Fruit fly (Drosophila melanogaster) whole organism, embryonic: Measurements from ENCODE around the gene BtbVII.

Experiments
- Antp ChIP-seq: fragments of 200-800 bp; sonication (Bioruptor generic); optimal IDR thresholded peaks from 3 replicates; lab custom pipeline; 2016; ENCODE audit warnings: missing biosample characterization, missing genetic modification characterization
- Atf6 ChIP-seq: fragments of 200-800 bp; sonication (Bioruptor generic); IDR thresholded peaks from 2 replicates; pipeline ENCODE4 v1.3.6; 2022; ENCODE audit warnings: missing biosample characterization, missing genetic modification characterization
- Bdp1 ChIP-seq: fragments of 200-800 bp; sonication (Bioruptor generic); optimal IDR thresholded peaks from 3 replicates; lab custom pipeline; 2016; ENCODE audit warnings: missing biosample characterization, missing genetic modification characterization
- Bgb ChIP-seq: fragments of 200-800 bp; sonication (Bioruptor generic); IDR thresholded peaks from 2 replicates; pipeline ENCODE4 v1.3.6; 2022; ENCODE audit warnings: missing biosample characterization, missing genetic modification characterization; ENCODE audit not compliant: partially characterized antibody
- C15 ChIP-seq: fragments of 200-800 bp; sonication (Bioruptor generic); IDR thresholded peaks from 3 replicates; pipeline ENCODE4 v1.3.6; 2022; ENCODE audit warnings: missing biosample characterization, missing genetic modification characterization
- CG12071 ChIP-seq: fragments of 200-800 bp; sonication (Bioruptor generic); optimal IDR thresholded peaks from 3 replicates; lab custom pipeline; 2018; ENCODE audit warnings: missing biosample characterization, mild to moderate bottlenecking, missing genetic modification characterization
- CG12391 ChIP-seq: fragments of 200-800 bp; sonication (Bioruptor generic); optimal IDR thresholded peaks from 3 replicates; lab custom pipeline; 2018; ENCODE audit warnings: missing biosample characterization, mild to moderate bottlenecking, missing genetic modification characterization, moderate library complexity
- CG12769 ChIP-seq: fragments of 200-800 bp; sonication (Bioruptor generic); optimal IDR thresholded peaks from 2 replicates; lab custom pipeline; 2019; ENCODE audit warnings: missing biosample characterization, mild to moderate bottlenecking, missing genetic modification characterization, moderate library complexity
- CG13296 ChIP-seq: fragments of 200-800 bp; sonication (Bioruptor generic); optimal IDR thresholded peaks from 3 replicates; lab custom pipeline; 2018; ENCODE audit warnings: missing biosample characterization, mild to moderate bottlenecking, missing genetic modification characterization
- CG14014 ChIP-seq: fragments of 200-800 bp; sonication (Bioruptor generic); IDR thresholded peaks from 2 replicates; pipeline ENCODE4 v1.3.6; 2022; ENCODE audit warnings: missing biosample characterization, missing genetic modification characterization
- CG14441 ChIP-seq: fragments of 200-800 bp; sonication (Bioruptor generic); IDR thresholded peaks from 2 replicates; pipeline ENCODE4 v1.3.6; 2022; ENCODE audit warnings: missing biosample characterization, missing genetic modification characterization
- CG15269 ChIP-seq: fragments of 200-800 bp; sonication (Bioruptor generic); optimal IDR thresholded peaks from 2 replicates; lab custom pipeline; 2018; ENCODE audit warnings: missing biosample characterization, mild to moderate bottlenecking, missing genetic modification characterization, moderate library complexity
- CG17328 ChIP-seq: fragments of 200-800 bp; sonication (Bioruptor generic); IDR thresholded peaks from 2 replicates; pipeline ENCODE4 v1.3.6; 2022; ENCODE audit warnings: missing biosample characterization, missing genetic modification characterization
- CG17361 ChIP-seq: fragments of 200-800 bp; sonication (Bioruptor generic); IDR thresholded peaks from 3 replicates; pipeline ENCODE4 v1.3.6; 2022; ENCODE audit warnings: missing biosample characterization, missing genetic modification characterization
- CG18764 ChIP-seq: fragments of 200-800 bp; sonication (Bioruptor generic); optimal IDR thresholded peaks from 3 replicates; lab custom pipeline; 2016; ENCODE audit warnings: missing biosample characterization, missing genetic modification characterization
- CG4854 ChIP-seq: fragments of 200-800 bp; sonication (Bioruptor generic); optimal IDR thresholded peaks from 2 replicates; lab custom pipeline; 2016; ENCODE audit warnings: missing biosample characterization, missing genetic modification characterization, inconsistent platforms
- CG8281 ChIP-seq: fragments of 200-800 bp; sonication (Bioruptor generic); optimal IDR thresholded peaks from 2 replicates; lab custom pipeline; 2018; ENCODE audit warnings: missing biosample characterization, mild to moderate bottlenecking, missing genetic modification characterization, moderate library complexity
- CoRest ChIP-seq: fragments of 200-800 bp; sonication (Bioruptor generic); optimal IDR thresholded peaks from 3 replicates; lab custom pipeline; 2018; ENCODE audit warnings: missing biosample characterization, mild to moderate bottlenecking, missing genetic modification characterization, moderate library complexity
- D19A ChIP-seq: fragments of 200-800 bp; optimal IDR thresholded peaks from 3 replicates; lab custom pipeline; 2019; ENCODE audit warnings: missing biosample characterization, mild to moderate bottlenecking, missing genetic modification characterization, moderate library complexity
- Dek ChIP-seq: fragments of 200-800 bp; sonication (Bioruptor generic); optimal IDR thresholded peaks from 3 replicates; lab custom pipeline; 2019; ENCODE audit warnings: missing biosample characterization, mild to moderate bottlenecking, missing genetic modification characterization, moderate library complexity
- Dref ChIP-seq: fragments of 200-800 bp; sonication (Bioruptor generic); IDR thresholded peaks from 2 replicates; pipeline ENCODE4 v1.3.6; 2022; ENCODE audit warnings: missing biosample characterization, missing genetic modification characterization
- ERR ChIP-seq: fragments of 200-800 bp; sonication (Bioruptor generic); optimal IDR thresholded peaks from 2 replicates; lab custom pipeline; 2016; ENCODE audit warnings: missing biosample characterization, missing genetic modification characterization
- Eip74EF ChIP-seq, 2 experiments: fragments of 200-800 bp in 1 of 2; fragments of >200 bp in 1 of 2; sonication (Bioruptor generic) in 1 of 2; optimal IDR thresholded peaks; 2 replicates each; lab custom pipeline; 2017 to 2019; ENCODE audit warnings: missing biosample characterization in 2 of 2, missing genetic modification characterization in 2 of 2, mild to moderate bottlenecking in 1 of 2, moderate library complexity in 1 of 2
- Gsc ChIP-seq: fragments of 200-800 bp; sonication (Bioruptor generic); IDR thresholded peaks from 2 replicates; pipeline ENCODE4 v1.3.6; 2022; ENCODE audit warnings: missing biosample characterization, missing genetic modification characterization
- Gug ChIP-seq: fragments of 200-800 bp; sonication (Bioruptor generic); IDR thresholded peaks from 4 replicates; pipeline ENCODE4 v1.3.6; 2022; ENCODE audit warnings: missing biosample characterization, missing genetic modification characterization
- Hr51 ChIP-seq, 2 experiments: fragments of 200-800 bp; sonication (Bioruptor generic); optimal IDR thresholded peaks; 2 replicates in 1 of 2; 3 replicates in 1 of 2; lab custom pipeline; 2016 to 2018; ENCODE audit warnings: missing biosample characterization in 2 of 2, missing genetic modification characterization in 2 of 2, mild to moderate bottlenecking in 1 of 2, moderate library complexity in 1 of 2
- Mad ChIP-seq: fragments of 200-800 bp; sonication (Bioruptor generic); optimal IDR thresholded peaks from 2 replicates; lab custom pipeline; 2016; ENCODE audit warnings: missing biosample characterization, missing genetic modification characterization
- NK7.1 ChIP-seq: fragments of 200-800 bp; sonication (Bioruptor generic); optimal IDR thresholded peaks from 3 replicates; lab custom pipeline; 2016; ENCODE audit warnings: missing biosample characterization, missing genetic modification characterization
- Ssrp ChIP-seq: fragments of 200-800 bp; sonication (Bioruptor generic); optimal IDR thresholded peaks from 2 replicates; lab custom pipeline; 2018; ENCODE audit warnings: missing biosample characterization, mild to moderate bottlenecking, missing genetic modification characterization, moderate library complexity
- TFAM ChIP-seq: fragments of 200-800 bp; sonication (Bioruptor generic); optimal IDR thresholded peaks from 2 replicates; lab custom pipeline; 2017; ENCODE audit warnings: missing biosample characterization, missing genetic modification characterization, inconsistent platforms
- aop ChIP-seq: fragments of 200-800 bp; sonication (Bioruptor generic); IDR thresholded peaks from 2 replicates; pipeline ENCODE4 v1.3.6; 2022; ENCODE audit warnings: missing biosample characterization, missing genetic modification characterization
- crc ChIP-seq: fragments of 200-800 bp; sonication (Bioruptor generic); optimal IDR thresholded peaks from 2 replicates; lab custom pipeline; 2016; ENCODE audit warnings: missing biosample characterization, missing genetic modification characterization
- disco-r ChIP-seq: fragments of 200-800 bp; sonication (Bioruptor generic); optimal IDR thresholded peaks from 2 replicates; lab custom pipeline; 2016; ENCODE audit warnings: missing biosample characterization, missing genetic modification characterization
- dm ChIP-seq: fragments of 200-800 bp; sonication (Bioruptor generic); optimal IDR thresholded peaks from 3 replicates; lab custom pipeline; 2016; ENCODE audit warnings: missing biosample characterization, missing genetic modification characterization
- fd102C ChIP-seq: fragments of 200-800 bp; sonication (Bioruptor generic); optimal IDR thresholded peaks from 2 replicates; lab custom pipeline; 2018; ENCODE audit warnings: missing biosample characterization, mild to moderate bottlenecking, missing genetic modification characterization, moderate library complexity
- fd64A ChIP-seq: fragments of 200-800 bp; sonication (Bioruptor generic); optimal IDR thresholded peaks from 3 replicates; lab custom pipeline; 2018; ENCODE audit warnings: missing biosample characterization, mild to moderate bottlenecking, missing genetic modification characterization
- fd96Cb ChIP-seq: fragments of 200-800 bp; sonication (Bioruptor generic); optimal IDR thresholded peaks from 2 replicates; lab custom pipeline; 2018; ENCODE audit warnings: missing biosample characterization, mild to moderate bottlenecking, missing genetic modification characterization, moderate library complexity
- gro ChIP-seq: fragments of 200-800 bp; sonication (Bioruptor generic); optimal IDR thresholded peaks from 2 replicates; lab custom pipeline; 2016; ENCODE audit warnings: missing biosample characterization, missing genetic modification characterization
- gt ChIP-seq: fragments of 200-800 bp; sonication (Bioruptor generic); IDR thresholded peaks from 2 replicates; pipeline ENCODE4 v1.3.6; 2022; ENCODE audit warnings: missing biosample characterization, missing genetic modification characterization
- hbn ChIP-seq: fragments of 200-800 bp; sonication (Bioruptor generic); IDR thresholded peaks from 2 replicates; pipeline ENCODE4 v1.3.6; 2022; ENCODE audit warnings: missing biosample characterization, missing genetic modification characterization; ENCODE audit not compliant: partially characterized antibody
- jumu ChIP-seq: fragments of 200-800 bp; sonication (Bioruptor generic); optimal IDR thresholded peaks from 3 replicates; lab custom pipeline; 2016; ENCODE audit warnings: missing biosample characterization, missing genetic modification characterization
- lab ChIP-seq: fragments of 200-800 bp; sonication (Bioruptor generic); optimal IDR thresholded peaks from 3 replicates; lab custom pipeline; 2017; ENCODE audit warnings: missing biosample characterization, missing genetic modification characterization, mild to moderate bottlenecking, moderate library complexity, missing genetic modification reagents
- nau ChIP-seq: fragments of 200-800 bp; sonication (Bioruptor generic); optimal IDR thresholded peaks from 3 replicates; lab custom pipeline; 2017; ENCODE audit warnings: missing biosample characterization, mild to moderate bottlenecking, missing genetic modification characterization, missing genetic modification reagents
- pb ChIP-seq: fragments of 200-800 bp; sonication (Bioruptor generic); optimal IDR thresholded peaks from 3 replicates; lab custom pipeline; 2016; ENCODE audit warnings: missing biosample characterization, missing genetic modification characterization
- ttk ChIP-seq: fragments of 200-800 bp; sonication (Bioruptor generic); IDR thresholded peaks from 2 replicates; pipeline ENCODE4 v2.1.2; 2022; ENCODE audit warnings: missing biosample characterization, missing genetic modification characterization
- tx ChIP-seq: fragments of 200-800 bp; sonication (Bioruptor generic); optimal IDR thresholded peaks from 2 replicates; lab custom pipeline; 2016; ENCODE audit warnings: missing biosample characterization, missing genetic modification characterization
- wek ChIP-seq: fragments of 200-800 bp; sonication (Bioruptor generic); optimal IDR thresholded peaks from 3 replicates; lab custom pipeline; 2018; ENCODE audit warnings: missing biosample characterization, mild to moderate bottlenecking, missing genetic modification characterization, moderate library complexity

Gene BtbVII

DNA sequence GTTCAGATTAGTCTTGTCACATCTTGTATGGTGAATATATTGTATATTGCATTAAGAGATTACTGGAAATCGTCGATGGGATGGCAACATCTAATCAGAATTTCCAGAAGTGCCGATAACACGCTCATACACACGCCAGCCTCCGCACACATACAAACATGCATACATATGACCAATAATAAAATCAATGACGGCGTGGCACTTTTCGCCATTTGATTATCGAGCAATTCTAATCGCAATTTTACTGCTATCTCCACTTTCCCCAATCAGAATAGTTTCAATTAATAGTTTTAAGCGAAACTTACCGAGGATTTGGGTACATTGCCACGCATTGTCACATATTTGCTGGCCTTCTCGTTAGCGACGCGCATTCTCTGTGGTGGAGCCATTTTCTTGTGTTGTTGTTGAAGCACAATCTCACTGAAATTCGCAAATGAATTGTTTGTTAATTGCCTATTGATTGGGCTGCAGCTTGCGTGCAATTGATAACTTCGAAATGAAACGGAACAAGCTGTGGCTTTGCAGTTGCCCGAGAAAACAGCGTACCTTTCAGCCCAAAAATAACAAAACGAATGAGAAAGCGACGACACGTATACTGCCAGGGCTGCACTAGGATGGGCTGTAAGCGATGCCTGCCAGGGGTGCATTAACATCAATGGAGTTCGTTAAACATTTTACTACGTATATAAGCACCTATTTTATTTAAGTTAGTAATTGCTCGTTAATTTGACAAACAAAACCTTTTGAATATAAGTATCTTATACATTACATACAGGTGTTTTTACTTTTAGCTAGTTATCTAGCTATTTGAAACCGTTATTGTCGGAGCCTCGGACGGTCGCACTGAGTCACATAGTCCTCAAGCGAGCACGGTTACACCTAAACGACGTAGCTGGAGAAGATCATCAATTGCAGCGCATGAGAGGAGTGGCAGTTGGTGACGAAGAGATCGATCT is 50.3 kb downstream of the BtbVII start, which contains the start of the genes CG32276 and gry (continued):
- peak; percentile 57 for TF ChIP-seq fd96Cb (tag; lab: Kevin White, UChicago)
- peak; percentile 60 for TF ChIP-seq CG14441
- TF ChIP-seq Mad (GFP tag; lab: Kevin White, UChicago): peak; percentile 82
- TF ChIP-seq pb (GFP tag; lab: Kevin White, UChicago): peak; percentile 36
- TF ChIP-seq fd64A (GFP tag; lab: Kevin White, UChicago): no peak
- 0 out of 2 replicates have a peak, but pooled peaks have one; percentile 39 for TF ChIP-seq Dref (GFP tag; lab: Robert Waterston, UW)
- TF ChIP-seq CG12769 (tag; lab: Kevin White, UChicago): no peak
- TF ChIP-seq nau: no peak
- peak; percentile 33 for TF ChIP-seq NK7.1 (GFP tag; lab: Kevin White, UChicago)
- TF ChIP-seq ttk (GFP tag; lab: Robert Waterston, UW): peak; percentile 25; the same call in 1 of the 2 replicates
- TF ChIP-seq fd102C (GFP tag; lab: Kevin White, UChicago): peak; percentile 18
- peak; percentile 80 for TF ChIP-seq wek (GFP tag; lab: Kevin White, UChicago)
- peak; percentile 91 for TF ChIP-seq CG12391 (tag; lab: Kevin White, UChicago)
- peak; percentile 36; the same call in 1 of the 2 replicates for TF ChIP-seq CG14014 (GFP tag; lab: Robert Waterston, UW)
- TF ChIP-seq CG18764 (GFP tag; lab: Kevin White, UChicago): peak; percentile 74
- no peak for TF ChIP-seq C15 (GFP tag; lab: Robert Waterston, UW)
- peak; percentile 67 for TF ChIP-seq tx (GFP tag; lab: Kevin White, UChicago)
- peak; percentile 87 for TF ChIP-seq lab (GFP tag; lab: Kevin White, UChicago)
- no peak for TF ChIP-seq CG12071
- no peak for TF ChIP-seq CG15269 (tag; lab: Kevin White, UChicago)
- TF ChIP-seq jumu: peak; percentile 88
- TF ChIP-seq CG13296 (GFP tag; lab: Kevin White, UChicago): peak; percentile 65
- TF ChIP-seq CG4854 (GFP tag; lab: Kevin White, UChicago): no peak
- peak; percentile 48 for TF ChIP-seq crc
- TF ChIP-seq ERR: peak; percentile 48
- no peak for TF ChIP-seq Gsc
- no peak for TF ChIP-seq aop (GFP tag; lab: Robert Waterston, UW)
- TF ChIP-seq Dek (tag; lab: Kevin White, UChicago): peak; percentile 73
- peak; percentile 78 for TF ChIP-seq CoRest
- TF ChIP-seq Bgb (GFP tag; lab: Robert Waterston, UW): no peak; the same call in 1 of the 2 replicates
- TF ChIP-seq Gug (GFP tag; lab: Robert Waterston, UW): peak; percentile 68; the same call in 2 of the 4 replicates
- no peak; the same call in 2 of the 3 replicates for TF ChIP-seq CG17361 (GFP tag; lab: Robert Waterston, UW)
- peak; percentile 40 for TF ChIP-seq CG8281
- TF ChIP-seq Atf6 (GFP tag; lab: Robert Waterston, UW): peak; percentile 39; the same call in 1 of the 2 replicates
- TF ChIP-seq Antp (GFP tag; lab: Kevin White, UChicago): peak; percentile 79
- TF ChIP-seq CG17328 (GFP tag; lab: Robert Waterston, UW): peak; percentile 78
- no peak for TF ChIP-seq D19A
- TF ChIP-seq Hr51 (GFP tag; optimal IDR thresholded peaks at IDR 0.05; lab: Kevin White, UChicago): peak in 1 of 2 experiments; percentile 78
- TF ChIP-seq TFAM (GFP tag; lab: Kevin White, UChicago): peak; percentile 5
- no peak for TF ChIP-seq Eip74EF (GFP tag; optimal IDR thresholded peaks at IDR 0.05; lab: Kevin White, UChicago)
- peak; percentile 81 for TF ChIP-seq dm (GFP tag; lab: Kevin White, UChicago)
- TF ChIP-seq Ssrp (tag; lab: Kevin White, UChicago): peak; percentile 55
- TF ChIP-seq hbn (GFP tag; lab: Robert Waterston, UW): peak; percentile 26; the same call in 1 of the 2 replicates
- peak; percentile 80 for TF ChIP-seq disco-r (GFP tag; lab: Kevin White, UChicago)
- peak; percentile 35; the same call in 1 of the 2 replicates for TF ChIP-seq gt (GFP tag; lab: Robert Waterston, UW)
- no peak for TF ChIP-seq gro (GFP tag; lab: Kevin White, UChicago)
- TF ChIP-seq Bdp1 (GFP tag; lab: Kevin White, UChicago): peak; percentile 65
